Worm (Caenorhabditis elegans) whole organism, early embryonic: Measurements from ENCODE around the gene srz-12.

ENCODE experiments used
- B0310.2 ChIP-seq: sonication (generic microtip); optimal IDR thresholded peaks from 2 replicates; lab custom pipeline; 2016; ENCODE audit warnings: mild to moderate bottlenecking, missing genetic modification characterization, missing compliant biosample characterization
- F13C5.2 ChIP-seq: sonication (generic microtip); optimal IDR thresholded peaks from 2 replicates; lab custom pipeline; 2017; ENCODE audit warnings: mild to moderate bottlenecking, missing genetic modification characterization, inconsistent platforms, missing compliant biosample characterization
- aly-1 ChIP-seq: sonication (generic microtip); optimal IDR thresholded peaks from 2 replicates; lab custom pipeline; 2016; ENCODE audit warnings: missing genetic modification characterization, missing compliant biosample characterization
- ama-1 ChIP-seq: fragments of 150-350 bp; optimal IDR thresholded peaks from 2 replicates; lab custom pipeline; 2014
- ceh-13 ChIP-seq: fragments of 200-800 bp; sonication (Bioruptor generic); optimal IDR thresholded peaks from 2 replicates; lab custom pipeline; 2018; ENCODE audit warnings: mild to moderate bottlenecking, missing genetic modification characterization, missing compliant biosample characterization
- ceh-36 ChIP-seq: sonication (generic microtip); optimal IDR thresholded peaks from 2 replicates; lab custom pipeline; 2016; ENCODE audit warnings: missing genetic modification characterization, inconsistent platforms, missing compliant biosample characterization
- ets-7 ChIP-seq: sonication (generic microtip); optimal IDR thresholded peaks from 2 replicates; lab custom pipeline; 2016; ENCODE audit warnings: missing genotype, missing genetic modification characterization, missing compliant biosample characterization
- flt-1 ChIP-seq: fragments of 200-800 bp; sonication (Bioruptor generic); IDR thresholded peaks from 2 replicates; pipeline ENCODE4 v1.3.6; 2022; ENCODE audit warnings: missing genetic modification characterization, missing compliant biosample characterization
- hmbx-1 ChIP-seq: sonication (generic microtip); optimal IDR thresholded peaks from 2 replicates; lab custom pipeline; 2016; ENCODE audit warnings: mild to moderate bottlenecking, missing genetic modification characterization, missing compliant biosample characterization
- hmg-4 ChIP-seq: fragments of 200-800 bp; sonication (Bioruptor generic); optimal IDR thresholded peaks from 2 replicates; lab custom pipeline; 2018; ENCODE audit warnings: mild to moderate bottlenecking, missing genetic modification characterization, missing compliant biosample characterization
- hnd-1 ChIP-seq: sonication (generic microtip); optimal IDR thresholded peaks from 2 replicates; lab custom pipeline; 2016; ENCODE audit warnings: missing genetic modification characterization, missing compliant biosample characterization
- pes-1 ChIP-seq: fragments of 200-800 bp; sonication (Bioruptor generic); IDR thresholded peaks from 2 replicates; pipeline ENCODE4 v1.3.6; 2022; ENCODE audit warnings: missing genetic modification reagents, missing genetic modification characterization, missing compliant biosample characterization
- scrt-1 ChIP-seq: fragments of 200-800 bp; sonication (Bioruptor generic); IDR thresholded peaks from 2 replicates; pipeline ENCODE4 v1.3.6; 2022; ENCODE audit warnings: missing genetic modification characterization, missing compliant biosample characterization
- sea-1 ChIP-seq: fragments of 200-800 bp; sonication (Bioruptor generic); conservative IDR thresholded peaks from 2 replicates; pipeline ENCODE4 v1.3.6; 2022; ENCODE audit warnings: missing genetic modification characterization, missing compliant biosample characterization
- tbx-11 ChIP-seq: fragments of 200-800 bp; sonication (Bioruptor generic); IDR thresholded peaks from 2 replicates; pipeline ENCODE4 v1.3.6; 2022; ENCODE audit warnings: missing genetic modification characterization, missing compliant biosample characterization
- tbx-37 ChIP-seq: fragments of 200-800 bp; sonication (Bioruptor generic); conservative IDR thresholded peaks from 2 replicates; pipeline ENCODE4 v1.3.6; 2022; ENCODE audit warnings: missing genetic modification reagents, missing genetic modification characterization, missing compliant biosample characterization
- tra-4 ChIP-seq: sonication (generic microtip); optimal IDR thresholded peaks from 2 replicates; lab custom pipeline; 2017; ENCODE audit warnings: missing genetic modification characterization, missing compliant biosample characterization

srz-12 gene

DNA sequence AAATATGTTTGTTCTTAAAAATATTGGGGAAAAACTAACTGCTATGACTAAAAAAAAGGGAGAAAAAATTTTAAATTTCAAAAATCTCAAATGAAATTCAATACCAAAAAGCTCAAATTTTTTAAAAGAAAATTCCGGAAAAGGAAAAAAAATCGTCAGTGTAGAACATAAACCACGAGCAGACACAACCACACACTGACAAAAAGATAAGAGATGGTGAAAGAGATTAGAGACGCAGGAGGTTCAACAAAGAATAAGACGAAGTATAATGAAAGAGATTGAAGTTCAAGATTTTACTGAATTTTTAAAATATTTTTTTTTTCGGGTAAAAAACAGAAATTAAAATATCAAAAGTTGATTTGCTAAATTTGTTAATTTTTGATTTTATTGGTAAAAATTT is 17.5 kb upstream of the srz-12 start:
- TF ChIP-seq aly-1 (tag; lab: Kevin White, UChicago) (no peak), tbx-37 (GFP tag; lab: Robert Waterston, UW) (no peak), ceh-36 (no peak)

DNA sequence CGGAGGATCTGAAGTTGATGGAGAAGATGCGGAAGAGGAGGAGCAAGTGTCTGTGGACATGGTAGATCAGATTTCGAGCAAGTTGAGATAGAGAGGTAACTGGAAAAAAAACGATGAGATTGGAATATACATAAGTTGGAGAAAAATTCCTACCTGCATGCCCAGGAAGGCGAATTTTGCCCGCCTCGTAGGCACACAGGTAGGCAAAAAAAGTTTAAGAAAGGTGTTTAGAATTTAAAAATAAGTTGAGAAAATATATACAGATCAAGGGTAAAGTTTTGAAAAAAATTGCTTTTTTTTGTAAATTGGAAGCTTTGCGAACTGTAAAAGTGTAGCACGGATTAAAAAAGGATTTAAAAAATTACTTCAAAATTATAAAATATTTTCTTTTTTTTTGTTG is 17.0 kb upstream of the srz-12 start, which contains the start of gene nhr-84:
Gene nhr-84, minus strand, starts transcription at position 101 of the 400 bp plus-strand sequence.
- no peak for TF ChIP-seq ceh-13 (GFP tag; lab: Kevin White, UChicago)
- no peak for TF ChIP-seq scrt-1 (GFP tag; lab: Robert Waterston, UW)

DNA sequence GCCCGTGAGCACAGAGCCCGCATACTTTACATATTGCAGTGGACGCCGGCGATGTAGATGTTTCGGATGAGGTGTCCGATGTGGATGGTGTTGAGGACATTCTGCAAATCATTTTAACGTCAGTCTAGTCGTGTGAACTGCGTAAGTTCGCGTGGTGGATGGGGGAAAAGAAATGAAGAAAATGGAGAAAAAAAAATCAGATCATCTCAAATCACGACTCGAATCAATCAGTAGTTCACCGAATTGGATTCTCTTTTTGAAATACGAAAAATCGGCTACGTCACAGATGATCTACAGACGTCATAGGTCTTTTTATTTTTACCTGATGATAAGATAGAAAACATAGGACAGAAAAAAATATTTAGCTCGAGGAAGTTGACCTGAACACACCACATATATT is 13.8 kb upstream of the srz-12 start, which contains the start of gene nhr-102:
Gene nhr-102, minus strand, starts transcription at position 101 of the 400 bp plus-strand sequence.
- TF ChIP-seq hmbx-1 (tag; lab: Kevin White, UChicago) (no peak), aly-1 (tag; lab: Kevin White, UChicago) (no peak), ama-1 (lab: Kevin White, UChicago) (no peak)

DNA sequence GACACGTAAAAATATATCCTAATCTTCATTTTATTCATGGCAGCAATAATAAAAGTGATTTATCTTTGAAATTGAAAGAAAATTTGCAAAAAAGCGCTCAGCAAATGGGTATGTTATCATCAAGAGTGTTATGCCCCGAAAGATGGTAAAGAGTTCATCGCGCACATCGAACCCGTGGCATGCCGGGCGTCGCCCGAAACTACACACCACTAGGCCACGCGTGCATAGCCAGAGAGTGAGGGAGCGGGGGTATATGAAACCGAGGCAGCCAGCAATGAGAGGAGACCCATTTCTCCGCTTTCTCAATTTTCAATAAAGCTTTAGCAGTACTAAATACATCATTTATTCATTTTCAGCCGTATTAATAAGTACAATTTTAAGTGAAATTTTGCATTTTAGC is 11.3 kb upstream of the srz-12 start:
- TF ChIP-seq ceh-36 = peak; percentile 98
- TF ChIP-seq ceh-13 (GFP tag; lab: Kevin White, UChicago) = peak; percentile 99
- TF ChIP-seq hnd-1 (tag; lab: Kevin White, UChicago) = peak; percentile 96
- peak; percentile 99 for TF ChIP-seq sea-1 (GFP tag; lab: Robert Waterston, UW)
- TF ChIP-seq tra-4 (tag; lab: Kevin White, UChicago) = peak; percentile 98
- peak; percentile 100 for TF ChIP-seq tbx-37 (GFP tag; lab: Robert Waterston, UW)
- TF ChIP-seq pes-1 (GFP tag; lab: Robert Waterston, UW) = peak; percentile 99
- TF ChIP-seq aly-1 (tag; lab: Kevin White, UChicago) = peak; percentile 99
- TF ChIP-seq F13C5.2 (tag; lab: Kevin White, UChicago) = peak; percentile 100
- no peak for TF ChIP-seq ama-1 (lab: Kevin White, UChicago)
- TF ChIP-seq hmg-4 (GFP tag; lab: Kevin White, UChicago) = peak; percentile 99
- TF ChIP-seq scrt-1 (GFP tag; lab: Robert Waterston, UW) = peak; percentile 100
- peak; percentile 100 for TF ChIP-seq tbx-11 (GFP tag; lab: Robert Waterston, UW)
- TF ChIP-seq B0310.2 (tag; lab: Kevin White, UChicago) = peak; percentile 99
- peak; percentile 100 for TF ChIP-seq flt-1 (GFP tag; lab: Robert Waterston, UW)
- peak; percentile 94 for TF ChIP-seq hmbx-1 (tag; lab: Kevin White, UChicago)
- peak; percentile 97 for TF ChIP-seq ets-7 (tag; lab: Kevin White, UChicago)

DNA sequence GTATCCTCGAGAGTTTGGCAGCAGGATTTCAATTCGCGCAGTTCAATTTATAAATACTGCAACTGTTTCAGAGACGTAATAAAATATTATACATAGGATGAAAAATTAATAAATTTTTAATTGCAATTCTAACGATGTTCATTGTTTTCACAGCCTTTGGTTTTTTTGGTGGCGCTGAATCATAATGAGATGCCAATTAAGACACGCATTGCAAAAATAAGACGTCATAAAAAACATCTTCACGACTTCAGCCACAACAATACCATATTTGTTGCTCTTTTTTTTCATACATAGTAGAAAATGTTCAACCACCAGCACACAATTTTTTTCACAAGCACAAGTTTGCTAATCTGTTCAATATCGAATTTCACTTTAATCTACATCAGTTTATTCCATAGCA is 9.8 kb upstream of the srz-12 start, which contains the start of gene str-56:
Gene str-56, plus strand, starts transcription at position 301 of the 400 bp plus-strand sequence.
- TF ChIP-seq hnd-1 (tag; lab: Kevin White, UChicago) (no peak), tra-4 (tag; lab: Kevin White, UChicago) (no peak), hmbx-1 (tag; lab: Kevin White, UChicago) (no peak), hmg-4 (GFP tag; lab: Kevin White, UChicago) (no peak), scrt-1 (GFP tag; lab: Robert Waterston, UW) (no peak), sea-1 (GFP tag; lab: Robert Waterston, UW) (no peak)

DNA sequence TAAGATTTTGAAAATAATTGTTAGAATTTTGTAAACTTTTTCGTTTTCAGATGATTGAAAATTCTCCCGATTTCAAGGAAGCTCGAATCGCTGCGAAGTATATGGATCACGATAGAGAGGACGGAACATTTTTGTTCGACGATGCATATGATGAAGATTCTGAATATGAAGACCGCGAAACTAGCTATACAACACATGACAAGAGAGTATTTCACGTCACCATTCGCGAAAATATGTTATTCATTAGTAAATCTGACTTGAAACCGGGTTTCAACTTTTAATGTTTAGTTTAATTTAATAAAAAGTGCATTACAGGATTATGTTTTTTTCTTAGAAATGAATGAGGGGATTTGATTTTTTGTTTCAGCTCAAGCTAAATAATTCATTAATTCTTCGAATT is 7.9 kb upstream of the srz-12 start, which contains the start of gene str-57:
Gene str-57, plus strand, starts transcription at position 301 of the 400 bp plus-strand sequence.
- TF ChIP-seq hnd-1 (tag; lab: Kevin White, UChicago) (no peak), ets-7 (tag; lab: Kevin White, UChicago) (no peak)

- TF ChIP-seq ceh-36 (no peak), hmg-4 (GFP tag; lab: Kevin White, UChicago) (no peak), tbx-11 (GFP tag; lab: Robert Waterston, UW) (no peak)
Measured at ce11 chrV:15867373-15867772, 4.9 kb upstream of the srz-12 start, which contains the start of gene fbxa-197. Gene fbxa-197 (plus strand): TSS chrV:15867673.

ce11 chrV:15865839-15866238 is 3.3 kb upstream of the srz-12 start, which contains the start of gene srh-293:
Gene srh-293 (plus strand): TSS chrV:15866139.
- TF ChIP-seq hmbx-1 (tag; lab: Kevin White, UChicago) (no peak), ceh-13 (GFP tag; lab: Kevin White, UChicago) (no peak), ets-7 (tag; lab: Kevin White, UChicago) (no peak), B0310.2 (tag; lab: Kevin White, UChicago) (no peak), aly-1 (tag; lab: Kevin White, UChicago) (no peak), tbx-37 (GFP tag; lab: Robert Waterston, UW) (no peak), flt-1 (GFP tag; lab: Robert Waterston, UW) (no peak), F13C5.2 (tag; lab: Kevin White, UChicago) (no peak), hnd-1 (tag; lab: Kevin White, UChicago) (no peak), tra-4 (tag; lab: Kevin White, UChicago) (no peak)

DNA sequence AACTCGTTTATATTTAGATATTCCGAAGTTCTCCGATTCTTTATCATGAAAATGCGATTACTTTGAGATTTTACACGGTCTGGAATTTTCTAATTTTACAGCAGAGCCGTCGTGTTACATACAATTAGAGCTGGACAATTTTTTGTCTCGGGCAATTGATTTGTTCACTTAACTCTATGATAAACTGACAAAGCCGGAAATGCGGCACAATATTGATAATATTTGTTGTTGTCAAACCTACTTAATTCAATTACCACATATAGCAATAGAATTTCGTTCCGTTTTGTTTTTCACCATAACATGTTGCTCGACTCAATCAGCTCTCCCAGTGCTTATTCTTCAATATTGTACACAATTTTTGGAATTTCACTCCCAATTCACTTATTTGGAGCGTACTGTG is 543 bp upstream of the srz-12 start, which contains the start of gene srh-299:
Gene srh-299, plus strand, starts transcription at position 301 of the 400 bp plus-strand sequence.
- no peak for TF ChIP-seq hnd-1 (tag; lab: Kevin White, UChicago)
- TF ChIP-seq hmbx-1 (tag; lab: Kevin White, UChicago) = no peak
- TF ChIP-seq ama-1 (lab: Kevin White, UChicago) = no peak
- no peak for TF ChIP-seq scrt-1 (GFP tag; lab: Robert Waterston, UW)
- no peak for TF ChIP-seq pes-1 (GFP tag; lab: Robert Waterston, UW)
- no peak for TF ChIP-seq B0310.2 (tag; lab: Kevin White, UChicago)
- TF ChIP-seq ceh-13 (GFP tag; lab: Kevin White, UChicago) = no peak
- TF ChIP-seq aly-1 (tag; lab: Kevin White, UChicago) = no peak
- no peak for TF ChIP-seq tbx-11 (GFP tag; lab: Robert Waterston, UW)
- TF ChIP-seq ets-7 (tag; lab: Kevin White, UChicago) = no peak
- TF ChIP-seq F13C5.2 (tag; lab: Kevin White, UChicago) = no peak
- TF ChIP-seq ceh-36 = no peak
- TF ChIP-seq hmg-4 (GFP tag; lab: Kevin White, UChicago) = no peak
- TF ChIP-seq flt-1 (GFP tag; lab: Robert Waterston, UW) = no peak
- TF ChIP-seq tra-4 (tag; lab: Kevin White, UChicago) = no peak
- TF ChIP-seq tbx-37 (GFP tag; lab: Robert Waterston, UW) = no peak
